Fruit fly (Drosophila melanogaster): ENCODE measurements around the gene CG1632.
A peak's percentile ranks its signal among the peaks of the same experiment; 100 is the strongest.

Gene CG1632

DNA sequence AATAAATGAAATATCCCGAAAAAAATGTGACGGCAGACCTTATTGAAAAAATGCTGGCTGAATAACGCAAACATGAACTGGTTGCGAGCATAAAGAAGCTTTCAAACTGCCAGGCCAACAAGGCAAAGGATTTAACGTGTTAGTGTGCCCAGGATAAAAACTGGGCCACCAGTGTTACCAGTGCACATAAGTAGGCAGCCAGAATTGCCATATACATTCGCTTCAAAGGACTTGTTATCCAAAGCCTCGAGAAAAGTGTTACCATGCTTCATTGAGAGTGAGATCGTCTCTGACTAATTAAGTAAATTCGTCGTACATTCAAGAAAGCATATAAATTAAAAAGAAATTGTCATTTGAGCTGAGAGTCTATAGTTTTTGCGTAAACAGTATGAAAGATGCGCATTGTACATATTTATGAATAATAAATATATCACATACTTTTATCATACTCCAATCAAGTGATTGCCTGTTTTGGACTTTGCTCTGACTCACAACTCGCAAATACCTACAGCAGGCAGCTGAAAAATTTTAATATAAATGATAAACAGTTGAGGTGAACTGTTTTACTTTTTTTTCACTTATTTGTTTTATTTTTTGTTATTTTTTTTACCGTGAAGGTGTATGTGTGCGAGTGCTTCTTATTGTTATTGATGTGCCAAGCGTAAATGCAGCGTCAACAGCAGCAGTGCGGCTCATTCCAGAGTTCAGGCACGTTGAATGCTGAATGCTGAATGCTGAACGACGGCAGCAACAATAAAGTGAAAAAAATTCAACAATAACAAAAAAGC, 21.0 kb upstream of the CG1632 start:
- TF ChIP-seq CTCF (optimal IDR thresholded peaks at IDR 0.05) (no peak), CG8478 (optimal IDR thresholded peaks at IDR 0.05) (no peak)

- TF ChIP-seq CTCF (optimal IDR thresholded peaks at IDR 0.05) (no peak), CG8478 (optimal IDR thresholded peaks at IDR 0.05) (no peak)
Measured at dm6 chrX:8233167-8233566, 19.3 kb upstream of the CG1632 start.

- no peak for TF ChIP-seq CG8478 (optimal IDR thresholded peaks at IDR 0.05)
- no peak for TF ChIP-seq CTCF (optimal IDR thresholded peaks at IDR 0.05)
Measured at dm6 chrX:8233915-8234565, 18.4 kb upstream of the CG1632 start.

DNA sequence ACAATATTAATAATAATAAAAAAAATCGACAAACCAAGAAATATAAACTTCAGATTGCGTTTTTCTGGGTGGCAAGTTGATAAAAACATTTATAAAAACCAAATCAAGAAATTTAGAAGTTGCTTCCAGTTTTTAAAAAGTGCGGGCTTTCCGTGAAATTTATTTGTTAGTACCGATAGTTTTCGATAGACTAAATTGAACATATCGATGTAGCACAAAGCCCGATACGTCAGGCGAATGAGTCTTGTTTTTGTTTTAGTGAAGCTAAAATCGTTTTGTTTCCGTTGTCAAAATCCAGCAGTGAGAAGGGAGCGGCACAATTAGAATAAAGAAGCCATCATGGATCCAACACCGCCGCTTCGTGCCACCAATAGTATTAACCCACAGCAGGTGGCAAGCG, 12.0 kb upstream of the CG1632 start, which contains the start of gene CG2147:
Gene CG2147, plus strand, starts transcription at position 254 of the 400 bp plus-strand sequence.
- TF ChIP-seq CG8478 (optimal IDR thresholded peaks at IDR 0.05) (no peak), CTCF (optimal IDR thresholded peaks at IDR 0.05) (no peak)

DNA sequence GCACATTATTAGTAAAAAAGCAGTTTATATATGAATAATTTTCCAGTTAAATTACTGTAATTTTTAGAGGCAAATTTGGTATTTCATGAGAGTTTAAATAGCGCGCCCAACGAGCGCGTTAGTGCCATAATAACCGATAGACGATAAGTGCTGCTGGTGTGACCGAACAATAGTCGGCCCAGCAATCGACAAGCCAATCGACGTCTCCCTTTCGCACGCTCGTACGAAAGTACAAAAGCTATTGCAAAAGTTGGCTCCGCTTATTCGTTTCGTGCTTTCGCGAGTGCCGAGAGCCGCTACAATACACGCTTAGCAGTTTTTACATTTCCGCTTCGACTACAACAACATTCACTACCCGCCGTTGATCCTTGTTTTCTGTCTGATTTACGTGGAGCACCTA, 10.2 kb upstream of the CG1632 start, which contains the start of gene Trxr1:
Gene Trxr1, plus strand, starts transcription at position 231 of the 400 bp plus-strand sequence.
- TF ChIP-seq CTCF (optimal IDR thresholded peaks at IDR 0.05) (no peak), CG8478 (optimal IDR thresholded peaks at IDR 0.05) (no peak)

- no peak for TF ChIP-seq CTCF (optimal IDR thresholded peaks at IDR 0.05)
- no peak for TF ChIP-seq CG8478 (optimal IDR thresholded peaks at IDR 0.05)
Measured at dm6 chrX:8243251-8243650, 9.2 kb upstream of the CG1632 start.

dm6 chrX:8243966-8244895, 8.2 kb upstream of the CG1632 start, which contains the start of gene sni:
Gene sni, minus strand, starts transcription at chrX:8244016.
- TF ChIP-seq CG8478 (optimal IDR thresholded peaks at IDR 0.05) (no peak), CTCF (optimal IDR thresholded peaks at IDR 0.05) (no peak)

- TF ChIP-seq CG8478 (optimal IDR thresholded peaks at IDR 0.05): no peak
- TF ChIP-seq CTCF (optimal IDR thresholded peaks at IDR 0.05): peak; percentile 67 to 87
Measured at dm6 chrX:8251268-8251996, 1.0 kb upstream of the CG1632 start, which contains the start of gene ND-75. Gene ND-75, minus strand, starts transcription at chrX:8251687.

- TF ChIP-seq CTCF (optimal IDR thresholded peaks at IDR 0.05): no peak
- TF ChIP-seq CG8478 (optimal IDR thresholded peaks at IDR 0.05): no peak
Measured at dm6 chrX:8254739-8255326, 2.4 kb downstream of the CG1632 start.

DNA sequence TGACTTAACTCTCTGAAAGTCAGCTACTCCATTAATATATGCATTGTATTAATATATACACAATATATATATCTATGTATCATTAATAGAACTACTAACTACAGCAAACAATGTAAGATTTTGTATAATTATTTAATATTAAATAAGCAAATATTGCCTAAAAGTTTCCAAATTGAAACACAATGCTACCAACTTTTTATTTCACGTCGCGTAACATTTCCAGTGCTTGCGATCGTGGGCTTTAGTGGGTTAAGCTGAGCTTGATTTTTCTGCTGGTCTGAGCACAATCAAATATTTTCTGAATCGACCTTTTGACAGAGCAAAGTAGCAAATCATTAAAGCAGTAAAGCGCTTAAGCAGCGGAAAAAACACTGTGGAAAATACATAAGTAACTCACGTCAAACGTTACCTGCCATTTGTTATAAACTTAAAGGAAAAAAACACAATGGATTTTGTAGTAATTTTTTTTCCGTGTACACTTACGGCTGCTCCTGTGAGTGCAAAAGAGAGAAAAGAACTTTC, 5.9 kb downstream of the CG1632 start:
- TF ChIP-seq CG8478 (optimal IDR thresholded peaks at IDR 0.05) (no peak), CTCF (optimal IDR thresholded peaks at IDR 0.05) (no peak)

DNA sequence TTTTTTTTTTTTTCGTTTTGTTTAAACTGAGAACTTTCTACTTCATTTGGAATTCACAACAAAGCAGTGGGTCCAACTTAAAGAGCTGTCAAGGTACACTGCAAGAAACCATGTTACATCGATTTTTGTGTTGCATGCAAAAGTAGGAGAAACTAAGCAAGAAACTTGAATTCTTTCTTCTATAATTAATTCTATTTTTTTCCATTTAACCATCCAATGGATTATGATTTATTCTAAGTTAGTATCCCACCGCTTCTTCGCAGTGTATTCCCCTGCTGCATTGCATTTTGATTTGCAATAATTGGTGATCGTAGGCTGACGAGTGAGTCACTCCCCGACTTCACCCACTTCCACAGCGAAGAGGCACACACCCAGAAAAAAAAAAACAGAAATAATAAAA, 7.4 kb downstream of the CG1632 start:
- TF ChIP-seq CTCF (optimal IDR thresholded peaks at IDR 0.05) (no peak), CG8478 (optimal IDR thresholded peaks at IDR 0.05) (no peak)

- TF ChIP-seq CTCF (optimal IDR thresholded peaks at IDR 0.05): no peak
- TF ChIP-seq CG8478 (optimal IDR thresholded peaks at IDR 0.05): no peak
Measured at dm6 chrX:8263236-8263635, 10.8 kb downstream of the CG1632 start.

- TF ChIP-seq CTCF (optimal IDR thresholded peaks at IDR 0.05) (no peak), CG8478 (optimal IDR thresholded peaks at IDR 0.05) (no peak)
Measured at dm6 chrX:8265261-8265660, 12.8 kb downstream of the CG1632 start.
